Worm (Caenorhabditis elegans): ENCODE results near the gene oac-58.

oac-58 gene

ce11 chrIV:12278507-12278906, 33.0 kb downstream of the oac-58 start, which contains the start of the genes tag-335 and vkmt-1:
Gene tag-335, minus strand, starts transcription at chrIV:12278594.
Gene vkmt-1, plus strand, starts transcription at chrIV:12278725.
- TF ChIP-seq F13C5.2 (tag; optimal IDR thresholded peaks at IDR 0.05) (no peak), hnd-1 (tag; optimal IDR thresholded peaks at IDR 0.05) (no peak), ets-7 (tag; optimal IDR thresholded peaks at IDR 0.05) (no peak), tbx-11 (GFP tag; IDR thresholded peaks at IDR 0.05) (no peak), tra-4 (tag; optimal IDR thresholded peaks at IDR 0.05) (no peak), scrt-1 (GFP tag; IDR thresholded peaks at IDR 0.05) (no peak), ceh-36 (tag; optimal IDR thresholded peaks at IDR 0.05) (no peak), B0310.2 (tag; optimal IDR thresholded peaks at IDR 0.05) (no peak), pes-1 (GFP tag; IDR thresholded peaks at IDR 0.05) (no peak), aly-1 (tag; optimal IDR thresholded peaks at IDR 0.05) (no peak), tbx-37 (GFP tag; conservative IDR thresholded peaks at IDR 0.05) (no peak), hmbx-1 (tag; optimal IDR thresholded peaks at IDR 0.05) (no peak), ceh-13 (GFP tag; optimal IDR thresholded peaks at IDR 0.05) (no peak), hmg-4 (GFP tag; optimal IDR thresholded peaks at IDR 0.05) (no peak), sea-1 (GFP tag; conservative IDR thresholded peaks at IDR 0.05) (no peak), flt-1 (GFP tag; IDR thresholded peaks at IDR 0.05) (no peak), ama-1 (optimal IDR thresholded peaks at IDR 0.05) (no peak)

DNA sequence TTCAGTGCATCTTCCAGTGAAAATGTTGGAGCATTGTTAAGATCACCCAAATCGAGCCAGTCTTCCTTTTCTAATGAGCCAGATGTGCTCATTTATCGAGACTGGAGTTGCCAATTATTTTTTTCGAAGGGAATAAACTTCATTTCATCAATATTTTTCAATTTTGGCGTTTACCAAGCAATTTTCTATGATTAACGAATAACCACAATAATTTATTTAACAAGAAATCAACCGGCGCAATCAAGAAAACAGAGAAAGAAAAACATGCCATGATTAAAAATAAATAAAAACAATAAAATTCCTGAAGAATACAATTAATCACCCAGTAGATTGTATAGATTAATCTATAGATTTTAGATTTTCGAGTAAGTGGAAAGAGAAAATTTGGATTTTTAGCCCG, 35.6 kb downstream of the oac-58 start, which contains the start of gene vps-8:
vps-8 (minus strand) TSS at position 101 of the 400 bp plus-strand sequence.
- no peak for TF ChIP-seq ama-1 (optimal IDR thresholded peaks at IDR 0.05)
- TF ChIP-seq hmg-4 (GFP tag; optimal IDR thresholded peaks at IDR 0.05): no peak
- no peak for TF ChIP-seq B0310.2 (tag; optimal IDR thresholded peaks at IDR 0.05)
- TF ChIP-seq scrt-1 (GFP tag; IDR thresholded peaks at IDR 0.05): no peak
- TF ChIP-seq tbx-37 (GFP tag; conservative IDR thresholded peaks at IDR 0.05): no peak
- TF ChIP-seq aly-1 (tag; optimal IDR thresholded peaks at IDR 0.05): no peak
- TF ChIP-seq ceh-13 (GFP tag; optimal IDR thresholded peaks at IDR 0.05): no peak
- no peak for TF ChIP-seq hnd-1 (tag; optimal IDR thresholded peaks at IDR 0.05)
- no peak for TF ChIP-seq pes-1 (GFP tag; IDR thresholded peaks at IDR 0.05)
- no peak for TF ChIP-seq hmbx-1 (tag; optimal IDR thresholded peaks at IDR 0.05)
- no peak for TF ChIP-seq flt-1 (GFP tag; IDR thresholded peaks at IDR 0.05)
- TF ChIP-seq ets-7 (tag; optimal IDR thresholded peaks at IDR 0.05): no peak
- no peak for TF ChIP-seq tbx-11 (GFP tag; IDR thresholded peaks at IDR 0.05)
- TF ChIP-seq F13C5.2 (tag; optimal IDR thresholded peaks at IDR 0.05): no peak
- no peak for TF ChIP-seq tra-4 (tag; optimal IDR thresholded peaks at IDR 0.05)
- TF ChIP-seq ceh-36 (tag; optimal IDR thresholded peaks at IDR 0.05): no peak
- TF ChIP-seq sea-1 (GFP tag; conservative IDR thresholded peaks at IDR 0.05): no peak

ce11 chrIV:12274365-12274764, 37.1 kb downstream of the oac-58 start:
- TF ChIP-seq ceh-36 (tag; optimal IDR thresholded peaks at IDR 0.05): no peak

ce11 chrIV:12270392-12270791, 41.1 kb downstream of the oac-58 start, which contains the start of gene C42C1.3:
Gene C42C1.3, minus strand, starts transcription at chrIV:12270492.
- TF ChIP-seq F13C5.2 (tag; optimal IDR thresholded peaks at IDR 0.05): no peak
- no peak for TF ChIP-seq aly-1 (tag; optimal IDR thresholded peaks at IDR 0.05)
- no peak for TF ChIP-seq ets-7 (tag; optimal IDR thresholded peaks at IDR 0.05)
- no peak for TF ChIP-seq pes-1 (GFP tag; IDR thresholded peaks at IDR 0.05)
- TF ChIP-seq tbx-37 (GFP tag; conservative IDR thresholded peaks at IDR 0.05): no peak
- TF ChIP-seq sea-1 (GFP tag; conservative IDR thresholded peaks at IDR 0.05): no peak
- no peak for TF ChIP-seq hnd-1 (tag; optimal IDR thresholded peaks at IDR 0.05)
- no peak for TF ChIP-seq ama-1 (optimal IDR thresholded peaks at IDR 0.05)
- no peak for TF ChIP-seq scrt-1 (GFP tag; IDR thresholded peaks at IDR 0.05)
- TF ChIP-seq flt-1 (GFP tag; IDR thresholded peaks at IDR 0.05): no peak
- TF ChIP-seq tbx-11 (GFP tag; IDR thresholded peaks at IDR 0.05): no peak
- TF ChIP-seq hmbx-1 (tag; optimal IDR thresholded peaks at IDR 0.05): no peak
- TF ChIP-seq ceh-36 (tag; optimal IDR thresholded peaks at IDR 0.05): no peak

ce11 chrIV:12268272-12269045, 43.0 kb downstream of the oac-58 start, which contains the start of the genes ppm-1.H and rpl-34:
Gene ppm-1.H, minus strand, starts transcription at chrIV:12268322.
Gene rpl-34, plus strand, starts transcription at chrIV:12268995.
- TF ChIP-seq F13C5.2 (tag; optimal IDR thresholded peaks at IDR 0.05) (peak; percentile 34), scrt-1 (GFP tag; IDR thresholded peaks at IDR 0.05) (no peak), ceh-36 (tag; optimal IDR thresholded peaks at IDR 0.05) (no peak), hmg-4 (GFP tag; optimal IDR thresholded peaks at IDR 0.05) (no peak), tra-4 (tag; optimal IDR thresholded peaks at IDR 0.05) (no peak), pes-1 (GFP tag; IDR thresholded peaks at IDR 0.05) (no peak), B0310.2 (tag; optimal IDR thresholded peaks at IDR 0.05) (no peak), sea-1 (GFP tag; conservative IDR thresholded peaks at IDR 0.05) (no peak)

DNA sequence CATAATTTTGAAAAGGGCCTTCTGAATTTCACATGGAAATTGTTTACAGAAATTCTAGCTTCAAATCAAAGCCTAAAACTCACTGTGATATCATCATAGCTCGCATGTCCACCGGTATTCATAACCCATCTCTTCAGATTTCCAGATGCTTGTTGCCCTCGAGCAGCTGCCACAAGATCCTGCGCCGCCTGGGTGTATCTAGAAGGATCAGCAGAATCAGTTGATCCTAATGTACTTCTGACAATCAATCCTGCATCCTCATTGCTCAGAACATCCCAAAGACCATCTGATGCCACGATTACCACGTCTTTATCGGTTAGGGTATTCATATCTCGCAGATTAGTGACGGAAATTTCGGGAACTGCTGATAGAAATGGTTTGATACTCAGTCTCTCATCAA, 45.6 kb downstream of the oac-58 start:
- no peak for TF ChIP-seq flt-1 (GFP tag; IDR thresholded peaks at IDR 0.05)
- no peak for TF ChIP-seq tra-4 (tag; optimal IDR thresholded peaks at IDR 0.05)
- no peak for TF ChIP-seq ceh-36 (tag; optimal IDR thresholded peaks at IDR 0.05)
- no peak for TF ChIP-seq hmg-4 (GFP tag; optimal IDR thresholded peaks at IDR 0.05)
- no peak for TF ChIP-seq hnd-1 (tag; optimal IDR thresholded peaks at IDR 0.05)
- no peak for TF ChIP-seq ceh-13 (GFP tag; optimal IDR thresholded peaks at IDR 0.05)
- no peak for TF ChIP-seq sea-1 (GFP tag; conservative IDR thresholded peaks at IDR 0.05)
- TF ChIP-seq pes-1 (GFP tag; IDR thresholded peaks at IDR 0.05): no peak
- no peak for TF ChIP-seq aly-1 (tag; optimal IDR thresholded peaks at IDR 0.05)
- TF ChIP-seq B0310.2 (tag; optimal IDR thresholded peaks at IDR 0.05): no peak
- no peak for TF ChIP-seq tbx-11 (GFP tag; IDR thresholded peaks at IDR 0.05)
- no peak for TF ChIP-seq ets-7 (tag; optimal IDR thresholded peaks at IDR 0.05)
- no peak for TF ChIP-seq F13C5.2 (tag; optimal IDR thresholded peaks at IDR 0.05)
- no peak for TF ChIP-seq hmbx-1 (tag; optimal IDR thresholded peaks at IDR 0.05)

DNA sequence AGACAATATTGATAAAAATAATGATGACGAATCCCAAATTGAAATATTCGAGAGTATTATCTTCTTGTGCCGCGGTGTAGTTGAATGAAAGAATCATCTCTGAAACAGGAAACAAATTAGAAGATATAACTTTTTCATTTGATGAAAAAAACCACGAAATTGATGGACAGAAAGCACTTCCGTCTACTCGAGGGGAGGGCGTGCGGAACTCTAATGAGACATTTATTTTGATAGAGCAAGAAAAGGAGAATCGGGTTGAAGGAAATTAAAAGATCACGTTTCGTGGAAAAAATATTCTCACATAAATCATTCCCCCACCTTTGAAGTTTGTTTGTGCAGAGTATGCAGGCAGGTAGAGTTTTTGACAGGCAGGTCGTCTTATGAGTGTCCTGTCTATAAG, 50.1 kb downstream of the oac-58 start, which contains the start of gene sre-14:
sre-14 (minus strand) TSS at position 101 of the 400 bp plus-strand sequence.
- no peak for TF ChIP-seq ceh-36 (tag; optimal IDR thresholded peaks at IDR 0.05)
- TF ChIP-seq flt-1 (GFP tag; IDR thresholded peaks at IDR 0.05): no peak
- no peak for TF ChIP-seq hmg-4 (GFP tag; optimal IDR thresholded peaks at IDR 0.05)
- TF ChIP-seq tbx-37 (GFP tag; conservative IDR thresholded peaks at IDR 0.05): no peak

Data from whole organism, early embryonic.